Worm (Caenorhabditis elegans) whole organism, L2 larva: ENCODE results near the gene Y82E9BL.19.

Experiments used
- F13H6.1 ChIP-seq: sonication (generic microtip); optimal IDR thresholded peaks from 2 replicates; lab custom pipeline; 2016; ENCODE audit warnings: missing genetic modification characterization, missing compliant biosample characterization
- R02D3.7 ChIP-seq: fragments of 150-350 bp; optimal IDR thresholded peaks from 2 replicates; lab custom pipeline; 2014; ENCODE audit warnings: missing biosample characterization, missing genetic modification characterization
- ZK546.5 ChIP-seq: sonication (generic microtip); optimal IDR thresholded peaks from 2 replicates; lab custom pipeline; 2017; ENCODE audit warnings: missing biosample characterization, missing genetic modification characterization
- ama-1 ChIP-seq: fragments of 150-350 bp; optimal IDR thresholded peaks from 2 replicates; lab custom pipeline; 2018; ENCODE audit warnings: inconsistent platforms
- ceh-16 ChIP-seq: fragments of 150-350 bp; optimal IDR thresholded peaks from 2 replicates; lab custom pipeline; 2014; ENCODE audit warnings: missing biosample characterization, missing genetic modification characterization
- crh-2 ChIP-seq: sonication (generic microtip); optimal IDR thresholded peaks from 2 replicates; lab custom pipeline; 2017; ENCODE audit warnings: missing biosample characterization, missing genetic modification characterization
- egl-27 ChIP-seq: sonication (generic microtip); optimal IDR thresholded peaks from 3 replicates; lab custom pipeline; 2017; ENCODE audit warnings: missing biosample characterization, missing genetic modification reagents, missing genetic modification characterization
- elt-1 ChIP-seq: fragments of 150-350 bp; optimal IDR thresholded peaks from 2 replicates; lab custom pipeline; 2014; ENCODE audit warnings: missing biosample characterization, missing genetic modification characterization
- elt-3 ChIP-seq: sonication (generic microtip); optimal IDR thresholded peaks from 2 replicates; lab custom pipeline; 2017; ENCODE audit warnings: missing biosample characterization, missing genetic modification characterization
- fos-1 ChIP-seq: fragments of 150-350 bp; optimal IDR thresholded peaks from 2 replicates; lab custom pipeline; 2014; ENCODE audit warnings: missing biosample characterization, missing genetic modification characterization
- gmeb-1 ChIP-seq: fragments of 150-350 bp; optimal IDR thresholded peaks from 2 replicates; lab custom pipeline; 2014; ENCODE audit warnings: missing biosample characterization, missing genetic modification characterization
- lin-11 ChIP-seq: fragments of 150-350 bp; sonication (generic microtip); optimal IDR thresholded peaks from 2 replicates; lab custom pipeline; 2014; ENCODE audit warnings: missing biosample characterization, missing genetic modification characterization, inconsistent platforms, mixed read lengths
- lin-39 ChIP-seq: fragments of 150-350 bp; optimal IDR thresholded peaks from 2 replicates; lab custom pipeline; 2014; ENCODE audit warnings: missing biosample characterization, missing genetic modification reagents, missing genetic modification characterization
- mab-5 ChIP-seq: fragments of 150-350 bp; optimal IDR thresholded peaks from 2 replicates; lab custom pipeline; 2014; ENCODE audit warnings: missing biosample characterization, missing genetic modification characterization
- mbf-1 ChIP-seq: sonication (generic microtip); optimal IDR thresholded peaks from 2 replicates; lab custom pipeline; 2017; ENCODE audit warnings: missing biosample characterization, missing genetic modification characterization
- nhr-10 ChIP-seq: sonication (generic microtip); optimal IDR thresholded peaks from 2 replicates; lab custom pipeline; 2017; ENCODE audit warnings: missing biosample characterization, missing genetic modification characterization
- nhr-11 ChIP-seq: fragments of 150-350 bp; optimal IDR thresholded peaks from 2 replicates; lab custom pipeline; 2014; ENCODE audit warnings: missing biosample characterization, missing genetic modification characterization
- nhr-12 ChIP-seq: fragments of 150-350 bp; optimal IDR thresholded peaks from 2 replicates; lab custom pipeline; 2014; ENCODE audit warnings: missing biosample characterization, missing genetic modification characterization
- nhr-21 ChIP-seq: fragments of 150-350 bp; optimal IDR thresholded peaks from 2 replicates; lab custom pipeline; 2014; ENCODE audit warnings: missing biosample characterization, missing genetic modification characterization
- nhr-237 ChIP-seq: fragments of 150-350 bp; optimal IDR thresholded peaks from 2 replicates; lab custom pipeline; 2014; ENCODE audit warnings: missing biosample characterization, missing genetic modification characterization
- peb-1 ChIP-seq: fragments of 150-350 bp; optimal IDR thresholded peaks from 2 replicates; lab custom pipeline; 2014; ENCODE audit warnings: missing biosample characterization, missing genetic modification characterization
- sem-4 ChIP-seq: fragments of 150-350 bp; optimal IDR thresholded peaks from 2 replicates; lab custom pipeline; 2014; ENCODE audit warnings: missing biosample characterization, missing genetic modification reagents, missing genetic modification characterization
- skn-1 ChIP-seq: sonication (generic microtip); optimal IDR thresholded peaks from 2 replicates; lab custom pipeline; 2017; ENCODE audit warnings: missing biosample characterization, missing genetic modification characterization
- sma-3 ChIP-seq: sonication (generic microtip); optimal IDR thresholded peaks from 2 replicates; lab custom pipeline; 2016; ENCODE audit warnings: missing genetic modification reagents, missing genetic modification characterization, missing compliant biosample characterization
- snpc-4 ChIP-seq: fragments of 150-350 bp; optimal IDR thresholded peaks from 2 replicates; lab custom pipeline; 2014; ENCODE audit warnings: missing biosample characterization, missing genetic modification characterization
- unc-39 ChIP-seq: fragments of 150-350 bp; optimal IDR thresholded peaks from 2 replicates; lab custom pipeline; 2014; ENCODE audit warnings: missing biosample characterization, missing genetic modification characterization
- ztf-11 ChIP-seq: sonication (generic microtip); optimal IDR thresholded peaks from 2 replicates; lab custom pipeline; 2017; ENCODE audit warnings: missing biosample characterization, missing genetic modification characterization
- ztf-4 ChIP-seq: fragments of 150-350 bp; optimal IDR thresholded peaks from 2 replicates; lab custom pipeline; 2014; ENCODE audit warnings: missing biosample characterization, missing genetic modification characterization

The Y82E9BL.19 gene

ce11 chrIII:1342488-1342887, 10.7 kb downstream of the Y82E9BL.19 start, which contains the start of gene fbxa-26:
Gene fbxa-26, minus strand, starts transcription at chrIII:1342522.
- TF ChIP-seq egl-27 (no peak), R02D3.7 (tag; lab: Kevin White, UChicago) (no peak), fos-1 (tag; lab: Kevin White, UChicago) (peak; percentile 48)
- TF ChIP-seq, all 48 proteins: peak for 1

ce11 chrIII:1342919-1343419, 11.2 kb downstream of the Y82E9BL.19 start, which contains the start of gene fbxa-27:
Gene fbxa-27, plus strand, starts transcription at chrIII:1342969.
- TF ChIP-seq peb-1 (no peak), unc-39 (tag; lab: Kevin White, UChicago) (no peak), sem-4 (tag; lab: Kevin White, UChicago) (no peak), ZK546.5 (tag; lab: Kevin White, UChicago) (no peak), fos-1 (tag; lab: Kevin White, UChicago) (no peak), nhr-11 (tag; lab: Kevin White, UChicago) (no peak), egl-27 (no peak), ceh-16 (tag; lab: Kevin White, UChicago) (no peak), nhr-21 (tag; lab: Kevin White, UChicago) (no peak), sma-3 (GFP tag; lab: Kevin White, UChicago) (no peak), skn-1 (tag; lab: Kevin White, UChicago) (no peak), mbf-1 (tag; lab: Kevin White, UChicago) (no peak)

- TF ChIP-seq snpc-4 (tag; lab: Kevin White, UChicago) (no peak), lin-39 (tag; lab: Kevin White, UChicago) (no peak), unc-39 (tag; lab: Kevin White, UChicago) (no peak), ztf-4 (tag; lab: Kevin White, UChicago) (no peak), ztf-11 (tag; lab: Kevin White, UChicago) (no peak), mab-5 (tag; lab: Kevin White, UChicago) (no peak), mbf-1 (tag; lab: Kevin White, UChicago) (no peak), nhr-10 (tag; lab: Kevin White, UChicago) (no peak), ZK546.5 (tag; lab: Kevin White, UChicago) (no peak), skn-1 (tag; lab: Kevin White, UChicago) (no peak), crh-2 (no peak), lin-11 (tag; lab: Kevin White, UChicago) (no peak), nhr-11 (tag; lab: Kevin White, UChicago) (no peak)
These were observed 13.9 kb downstream of the Y82E9BL.19 start, which contains the start of gene Y82E9BL.6 for ce11 chrIII:1345694-1346093. Gene Y82E9BL.6, minus strand, starts transcription at chrIII:1345794.

- TF ChIP-seq elt-1 (tag; lab: Kevin White, UChicago) (no peak), elt-3 (tag; lab: Kevin White, UChicago) (no peak), ama-1 (lab: Kevin White, UChicago) (no peak), unc-39 (tag; lab: Kevin White, UChicago) (no peak), peb-1 (no peak), R02D3.7 (tag; lab: Kevin White, UChicago) (no peak), mbf-1 (tag; lab: Kevin White, UChicago) (no peak)
These were observed 15.2 kb downstream of the Y82E9BL.19 start for ce11 chrIII:1347003-1347402.

- TF ChIP-seq nhr-12 (tag; lab: Kevin White, UChicago) (no peak), nhr-237 (no peak), ama-1 (lab: Kevin White, UChicago) (no peak), nhr-10 (tag; lab: Kevin White, UChicago) (no peak), F13H6.1 (tag; lab: Kevin White, UChicago) (no peak), snpc-4 (tag; lab: Kevin White, UChicago) (no peak), ztf-4 (tag; lab: Kevin White, UChicago) (no peak), nhr-11 (tag; lab: Kevin White, UChicago) (no peak), elt-1 (tag; lab: Kevin White, UChicago) (no peak), gmeb-1 (tag; lab: Kevin White, UChicago) (no peak), elt-3 (tag; lab: Kevin White, UChicago) (no peak), mab-5 (tag; lab: Kevin White, UChicago) (no peak), sma-3 (GFP tag; lab: Kevin White, UChicago) (no peak)
- TF ChIP-seq, all 48 proteins: peak for 0
These were observed 15.7 kb downstream of the Y82E9BL.19 start, which contains the start of gene Y82E9BL.5 for ce11 chrIII:1347539-1347938. Gene Y82E9BL.5, minus strand, starts transcription at chrIII:1347639.

- no peak for TF ChIP-seq nhr-12 (tag; lab: Kevin White, UChicago)
- TF ChIP-seq fos-1 (tag; lab: Kevin White, UChicago), result peak; percentile 52
These were observed 17.5 kb downstream of the Y82E9BL.19 start, which contains the start of gene fbxa-25 for ce11 chrIII:1349313-1349712. Gene fbxa-25, minus strand, starts transcription at chrIII:1349450.
